Worm (Caenorhabditis elegans) whole organism, midembryonic: ENCODE data around the gene tsct-1.

Experiments
- T22C8.4 ChIP-seq: fragments of 200-800 bp; sonication (Bioruptor generic); IDR thresholded peaks from 2 replicates; pipeline ENCODE4 v1.3.6; 2022; ENCODE audit warnings: missing genetic modification characterization, missing compliant biosample characterization
- cog-1 ChIP-seq: sonication (generic microtip); optimal IDR thresholded peaks from 2 replicates; lab custom pipeline; 2016; ENCODE audit warnings: missing genetic modification characterization, missing compliant biosample characterization
- flt-1 ChIP-seq: fragments of 200-800 bp; sonication (Bioruptor generic); IDR thresholded peaks from 2 replicates; pipeline ENCODE4 v1.3.6; 2022; ENCODE audit warnings: missing genetic modification characterization, missing compliant biosample characterization
- klf-2 ChIP-seq: fragments of 200-800 bp; sonication (Bioruptor generic); conservative IDR thresholded peaks from 2 replicates; pipeline ENCODE4 v1.3.6; 2022; ENCODE audit warnings: missing genetic modification reagents, missing genetic modification characterization, missing compliant biosample characterization
- med-1 ChIP-seq: sonication (generic microtip); optimal IDR thresholded peaks from 2 replicates; lab custom pipeline; 2017; ENCODE audit warnings: missing genetic modification characterization, mild to moderate bottlenecking, missing compliant biosample characterization, antibody characterized with exemption, missing genetic modification reagents; ENCODE audit not compliant: insufficient read depth
- ref-1 ChIP-seq: fragments of 200-800 bp; sonication (Bioruptor generic); conservative IDR thresholded peaks from 2 replicates; pipeline ENCODE4 v1.3.6; 2022; ENCODE audit warnings: missing genetic modification reagents, missing genetic modification characterization, missing compliant biosample characterization
- tab-1 ChIP-seq: fragments of 200-800 bp; sonication (Bioruptor generic); IDR thresholded peaks from 2 replicates; pipeline ENCODE4 v1.3.6; 2022; ENCODE audit warnings: missing genetic modification characterization, missing compliant biosample characterization
- ztf-23 ChIP-seq: fragments of 200-800 bp; sonication (Bioruptor generic); IDR thresholded peaks from 2 replicates; pipeline ENCODE4 v1.3.6; 2022; ENCODE audit warnings: missing genetic modification reagents, missing genetic modification characterization, missing compliant biosample characterization
- ztf-29 ChIP-seq: fragments of 200-800 bp; sonication (Bioruptor generic); IDR thresholded peaks from 2 replicates; pipeline ENCODE4 v1.3.6; 2022; ENCODE audit warnings: missing genetic modification reagents, missing genetic modification characterization, missing compliant biosample characterization

- TF ChIP-seq T22C8.4 (GFP tag; lab: Robert Waterston, UW) (no peak), flt-1 (GFP tag; lab: Robert Waterston, UW) (no peak), ref-1 (GFP tag; lab: Robert Waterston, UW) (no peak), ztf-23 (GFP tag; lab: Robert Waterston, UW) (no peak), med-1 (GFP tag; lab: Kevin White, UChicago) (no peak), cog-1 (tag; lab: Kevin White, UChicago) (no peak), klf-2 (no peak), tab-1 (GFP tag; lab: Robert Waterston, UW) (no peak), ztf-29 (GFP tag; lab: Robert Waterston, UW) (no peak)
Observed at ce11 chrX:12406592-12406991, 27.3 kb upstream of the tsct-1 start.
